Worm (Caenorhabditis elegans) whole organism, L4/young adult: ENCODE results near the gene K07E3.4.

Experiments used
- W03F9.2 ChIP-seq: fragments of 150-350 bp; optimal IDR thresholded peaks from 2 replicates; lab custom pipeline; 2014; ENCODE audit warnings: missing biosample characterization, missing genetic modification characterization
- dao-5 ChIP-seq: sonication (generic microtip); optimal IDR thresholded peaks from 2 replicates; lab custom pipeline; 2016; ENCODE audit warnings: missing genotype, missing genetic modification characterization, moderate library complexity, missing compliant biosample characterization
- him-1 ChIP-seq: sonication (generic microtip); optimal IDR thresholded peaks from 2 replicates; lab custom pipeline; 2016; ENCODE audit warnings: missing genotype, missing genetic modification reagents, missing genetic modification characterization, missing compliant biosample characterization

Gene K07E3.4

DNA sequence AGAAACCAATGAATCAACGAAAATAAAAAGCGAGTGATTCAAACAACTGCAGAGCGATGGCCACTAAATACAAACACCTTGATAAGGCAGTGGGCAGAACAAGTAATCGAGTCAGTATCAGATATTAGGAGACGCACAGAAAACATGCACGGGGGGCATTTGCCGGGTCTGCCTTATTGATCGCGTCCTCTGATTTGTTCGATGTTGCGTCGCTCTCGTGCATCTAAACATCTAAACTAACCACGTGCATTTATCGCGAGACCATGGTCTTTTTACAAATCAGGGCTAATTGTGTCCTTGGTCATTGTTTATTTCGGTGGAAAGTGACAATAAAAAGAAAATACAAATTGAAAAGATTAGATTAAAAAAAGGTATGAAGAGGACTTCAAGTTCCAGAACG, at the start of gene K07E3.4:
Gene K07E3.4 (minus strand): TSS at position 100 of the 400 bp plus-strand sequence.
- TF ChIP-seq dao-5 (tag; lab: Kevin White, UChicago) (no peak), W03F9.2 (tag; lab: Kevin White, UChicago) (no peak), him-1 (tag; lab: Kevin White, UChicago) (no peak)

DNA sequence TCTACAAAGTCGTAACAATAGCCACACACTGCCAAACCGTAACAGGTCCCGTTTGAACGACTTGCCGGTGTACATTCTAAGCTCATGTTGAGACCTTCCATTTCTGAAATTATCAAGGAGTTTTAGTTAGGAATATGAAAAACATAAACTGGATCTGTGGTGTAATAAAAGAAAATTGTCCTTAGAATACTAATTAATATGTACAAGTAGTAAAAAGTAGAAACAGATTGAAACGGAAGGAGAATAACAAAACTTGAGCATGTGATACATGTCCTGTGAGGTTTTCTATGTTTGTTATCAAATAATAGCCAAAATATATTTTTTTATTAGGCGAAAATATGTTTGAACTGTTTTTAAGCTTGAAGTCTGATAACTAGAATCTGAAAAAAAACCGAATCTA, 45.7 kb upstream of the K07E3.4 start, which contains the start of gene frpr-1:
Gene frpr-1 (minus strand): TSS at position 101 of the 400 bp plus-strand sequence.
- no peak for TF ChIP-seq W03F9.2 (tag; lab: Kevin White, UChicago)
- no peak for TF ChIP-seq him-1 (tag; lab: Kevin White, UChicago)
- no peak for TF ChIP-seq dao-5 (tag; lab: Kevin White, UChicago)

DNA sequence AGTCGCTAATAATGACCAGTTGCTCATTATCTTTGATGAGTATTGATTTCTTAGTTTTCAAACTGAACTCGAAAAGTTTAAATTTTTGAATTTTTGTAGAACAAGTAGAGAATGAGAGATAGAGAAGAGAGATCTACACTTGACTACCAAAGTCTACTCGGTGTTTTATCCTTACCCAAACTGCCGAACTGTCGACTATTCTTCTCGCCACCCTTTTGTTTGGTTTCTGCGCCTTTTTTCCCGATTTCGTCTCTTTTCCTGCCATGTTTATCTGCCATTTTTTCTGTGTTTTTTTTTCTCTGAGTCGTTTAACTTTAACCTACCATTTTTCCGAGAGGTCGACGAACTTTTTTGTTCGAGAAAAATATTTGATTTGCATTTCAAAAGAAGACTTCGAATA, 39.4 kb upstream of the K07E3.4 start, which contains the start of gene C02B8.12:
Gene C02B8.12 (minus strand): TSS at position 175 of the 400 bp plus-strand sequence.
- TF ChIP-seq him-1 (tag; lab: Kevin White, UChicago): no peak
- no peak for TF ChIP-seq dao-5 (tag; lab: Kevin White, UChicago)
- no peak for TF ChIP-seq W03F9.2 (tag; lab: Kevin White, UChicago)

DNA sequence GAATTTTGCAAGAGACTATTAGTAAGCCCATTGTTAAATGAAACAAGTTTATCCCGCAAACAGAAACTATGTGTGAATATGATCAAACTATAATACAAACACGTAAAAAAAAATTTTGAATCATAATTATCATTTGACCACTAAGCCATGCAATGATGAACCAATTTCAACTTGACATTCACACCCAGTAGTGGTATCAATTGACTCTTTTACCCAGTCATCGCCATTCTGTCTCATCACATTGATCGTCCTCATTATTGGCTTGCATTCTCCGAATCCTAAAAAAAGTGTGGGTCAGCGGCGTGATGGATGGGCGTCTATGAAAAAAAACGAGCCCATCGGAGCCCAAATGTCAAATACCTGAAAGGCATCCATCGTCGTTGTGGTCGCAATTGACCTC, 36.5 kb upstream of the K07E3.4 start:
- TF ChIP-seq dao-5 (tag; lab: Kevin White, UChicago) (no peak), him-1 (tag; lab: Kevin White, UChicago) (no peak), W03F9.2 (tag; lab: Kevin White, UChicago) (no peak)

DNA sequence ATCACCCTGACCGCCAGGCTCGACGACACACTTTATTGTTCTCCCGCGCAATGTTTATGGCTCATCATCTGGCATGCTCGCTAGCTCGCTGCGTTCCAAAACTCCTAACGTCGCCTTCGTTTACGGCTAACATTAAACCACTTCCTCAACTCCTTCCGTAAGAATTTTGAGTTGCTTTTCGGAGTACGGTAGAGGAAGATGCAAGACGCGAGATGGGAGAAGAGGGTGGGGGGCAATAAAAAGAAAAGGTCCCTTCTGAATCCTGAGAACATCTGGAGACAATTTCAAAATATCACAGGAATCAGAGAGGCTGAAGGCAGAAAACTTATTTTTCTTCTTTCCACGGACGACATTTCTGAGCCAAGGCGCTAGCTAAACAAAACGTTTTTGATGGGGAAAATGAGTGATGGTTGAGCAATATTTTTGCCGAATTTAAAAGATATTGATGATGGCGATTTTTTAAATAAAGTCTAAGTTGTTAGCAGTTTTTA, 34.1 kb upstream of the K07E3.4 start:
- TF ChIP-seq dao-5 (tag; lab: Kevin White, UChicago) (no peak), him-1 (tag; lab: Kevin White, UChicago) (no peak), W03F9.2 (tag; lab: Kevin White, UChicago) (no peak)

DNA sequence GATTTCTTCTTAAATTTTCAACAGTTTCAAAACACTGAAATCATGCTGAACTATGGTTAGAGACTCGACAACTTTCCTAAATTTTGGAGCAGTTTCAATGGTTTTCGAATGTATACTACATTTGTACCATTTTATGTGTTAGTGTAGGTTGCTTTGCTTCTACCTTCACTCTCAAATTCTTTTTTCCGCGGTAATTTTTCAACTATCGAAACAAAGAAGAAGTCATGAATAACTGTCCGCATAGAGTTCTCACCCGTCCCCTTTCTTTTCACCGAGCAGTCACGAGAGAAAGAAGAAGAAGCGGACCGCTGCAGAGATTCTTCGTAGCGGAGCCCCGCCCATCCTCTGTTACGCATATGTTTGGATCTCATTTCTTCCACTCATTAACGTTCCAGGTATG, 32.3 kb upstream of the K07E3.4 start, which contains the start of gene hlh-8:
Gene hlh-8 (plus strand): TSS at position 301 of the 400 bp plus-strand sequence.
- TF ChIP-seq him-1 (tag; lab: Kevin White, UChicago) (no peak), W03F9.2 (tag; lab: Kevin White, UChicago) (no peak), dao-5 (tag; lab: Kevin White, UChicago) (no peak)

DNA sequence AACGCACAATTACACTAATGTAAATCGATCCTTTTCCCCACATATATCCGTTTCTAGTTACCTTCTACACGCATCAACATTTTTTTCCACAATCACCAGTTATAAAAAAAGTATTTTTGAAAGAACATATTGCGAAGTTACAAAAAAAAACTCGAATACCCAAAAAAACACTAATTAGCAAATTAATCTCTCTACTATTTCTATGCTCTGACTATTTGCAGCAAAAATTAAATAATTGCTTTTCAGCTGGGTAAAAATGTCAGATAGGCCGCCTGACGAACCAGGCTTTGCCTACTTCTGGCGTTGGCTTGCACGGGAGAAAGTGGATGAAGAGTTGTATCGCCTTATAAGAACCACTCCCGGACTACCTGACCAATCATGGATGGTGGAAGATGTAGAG, 26.4 kb upstream of the K07E3.4 start, which contains the start of gene K07E3.1:
Gene K07E3.1 (plus strand): TSS at position 247 of the 400 bp plus-strand sequence.
- no peak for TF ChIP-seq W03F9.2 (tag; lab: Kevin White, UChicago)
- no peak for TF ChIP-seq him-1 (tag; lab: Kevin White, UChicago)
- no peak for TF ChIP-seq dao-5 (tag; lab: Kevin White, UChicago)

DNA sequence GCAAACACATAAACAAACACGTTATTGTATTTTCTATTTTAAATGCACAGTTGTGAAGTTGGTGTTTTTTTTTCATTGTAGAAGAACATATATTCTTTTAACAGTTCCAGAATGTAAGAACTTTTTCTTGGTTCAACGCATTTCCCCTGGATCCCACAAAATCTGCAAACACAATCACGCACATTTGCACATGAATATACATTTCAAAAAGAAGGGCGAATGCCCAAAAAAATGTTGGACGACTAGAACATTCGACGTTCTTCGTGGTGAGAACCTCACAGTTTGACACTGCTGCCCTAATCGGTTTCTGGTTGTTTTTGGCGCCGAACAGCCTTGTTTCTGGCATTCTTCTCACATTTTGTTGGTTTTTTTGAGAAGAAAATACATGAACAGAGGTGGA, 25.7 kb upstream of the K07E3.4 start:
- TF ChIP-seq dao-5 (tag; lab: Kevin White, UChicago) (no peak), W03F9.2 (tag; lab: Kevin White, UChicago) (peak; percentile 24)

DNA sequence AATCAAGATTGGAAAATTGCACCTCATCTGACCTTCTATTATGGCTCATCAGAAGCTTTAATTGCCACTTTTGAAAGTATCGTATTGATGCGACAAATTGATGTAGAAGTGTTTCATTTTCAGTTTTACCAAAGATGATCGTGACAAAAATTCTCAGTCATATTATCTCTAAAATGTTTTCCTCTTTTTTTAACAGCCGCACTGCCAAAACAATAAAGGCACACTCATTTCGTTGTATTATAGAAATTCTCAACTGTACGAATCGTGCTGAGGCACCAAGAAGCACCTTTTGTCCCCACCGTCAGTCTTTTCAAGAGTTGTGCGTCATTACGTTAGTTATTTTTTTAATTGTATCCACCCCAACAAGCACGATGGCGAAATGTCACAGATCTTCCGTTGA, 24.1 kb upstream of the K07E3.4 start, which contains the start of gene K07E3.9:
Gene K07E3.9 (plus strand): TSS at position 301 of the 400 bp plus-strand sequence.
- TF ChIP-seq him-1 (tag; lab: Kevin White, UChicago) (no peak), dao-5 (tag; lab: Kevin White, UChicago) (no peak), W03F9.2 (tag; lab: Kevin White, UChicago) (no peak)

DNA sequence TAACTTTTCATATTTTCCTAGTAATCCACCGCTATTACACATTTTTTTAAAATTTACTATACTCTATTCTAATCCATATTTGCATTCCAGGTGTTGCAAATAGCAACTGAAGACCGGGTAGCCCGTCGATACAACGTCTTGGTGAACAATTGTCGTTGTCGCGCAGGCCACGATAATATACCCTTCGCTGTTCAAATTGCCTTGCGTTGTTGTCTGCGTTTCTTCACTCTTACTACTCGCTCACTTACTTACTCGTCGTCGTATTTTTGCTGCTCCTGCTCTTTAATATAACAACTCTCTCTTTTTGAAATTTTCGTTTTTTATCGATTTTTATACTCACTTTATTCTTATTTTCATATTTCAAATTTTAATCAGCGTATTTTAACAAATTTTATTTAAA, 20.1 kb upstream of the K07E3.4 start, which contains the start of gene K07E3.2:
Gene K07E3.2 (plus strand): TSS at position 400 of the 400 bp plus-strand sequence.
- no peak for TF ChIP-seq dao-5 (tag; lab: Kevin White, UChicago)
- TF ChIP-seq him-1 (tag; lab: Kevin White, UChicago): no peak
- TF ChIP-seq W03F9.2 (tag; lab: Kevin White, UChicago): no peak

DNA sequence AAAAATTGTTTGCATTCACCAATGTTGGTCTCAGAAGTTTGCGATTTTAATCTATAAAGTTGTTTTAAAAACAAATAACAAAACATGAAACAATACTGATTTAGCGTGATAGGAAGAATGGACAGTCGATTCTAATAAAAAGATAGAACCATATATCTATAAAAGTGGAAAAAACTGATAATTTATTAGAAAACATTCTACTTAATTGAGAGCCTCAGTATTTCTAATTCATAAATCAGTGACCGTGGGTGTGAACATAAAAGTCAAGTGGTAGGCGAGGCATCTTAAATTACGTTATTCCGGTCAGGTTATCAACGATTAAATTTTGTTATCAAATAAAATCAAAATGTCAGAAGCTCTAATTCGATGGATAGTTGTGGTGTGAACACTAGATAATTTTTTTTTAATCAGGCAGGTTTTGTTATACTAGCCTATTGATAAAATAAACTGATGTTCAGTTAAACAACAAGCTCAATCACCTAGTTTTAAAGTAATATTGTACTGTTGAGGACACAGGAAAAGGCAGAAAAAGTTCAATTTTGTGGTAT, 15.1 kb upstream of the K07E3.4 start, which contains the start of gene catp-5:
Gene catp-5 (minus strand): TSS at position 51 of the 548 bp plus-strand sequence.
- TF ChIP-seq him-1 (tag; lab: Kevin White, UChicago) (no peak), dao-5 (tag; lab: Kevin White, UChicago) (no peak), W03F9.2 (tag; lab: Kevin White, UChicago) (no peak)

DNA sequence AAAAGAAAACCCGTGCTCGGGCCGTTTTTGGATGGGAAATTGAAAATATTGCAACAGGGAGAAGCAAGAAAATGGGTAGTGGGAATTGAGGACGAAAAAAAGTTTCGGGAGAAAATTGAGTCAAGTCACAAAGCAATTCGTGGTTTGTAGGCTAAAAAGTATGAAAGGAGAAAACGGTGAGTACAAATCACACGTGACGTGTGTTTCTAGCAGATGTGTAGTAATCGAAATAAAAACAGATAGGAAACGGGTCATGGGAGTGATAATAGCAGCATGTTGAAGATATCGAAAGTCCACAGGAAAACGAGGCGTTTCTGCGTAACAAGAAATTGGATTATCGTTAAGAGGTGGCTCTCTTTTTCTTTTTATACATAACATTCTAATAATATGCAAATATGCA, 6.1 kb upstream of the K07E3.4 start:
- TF ChIP-seq W03F9.2 (tag; lab: Kevin White, UChicago) (no peak), dao-5 (tag; lab: Kevin White, UChicago) (no peak), him-1 (tag; lab: Kevin White, UChicago) (no peak)

DNA sequence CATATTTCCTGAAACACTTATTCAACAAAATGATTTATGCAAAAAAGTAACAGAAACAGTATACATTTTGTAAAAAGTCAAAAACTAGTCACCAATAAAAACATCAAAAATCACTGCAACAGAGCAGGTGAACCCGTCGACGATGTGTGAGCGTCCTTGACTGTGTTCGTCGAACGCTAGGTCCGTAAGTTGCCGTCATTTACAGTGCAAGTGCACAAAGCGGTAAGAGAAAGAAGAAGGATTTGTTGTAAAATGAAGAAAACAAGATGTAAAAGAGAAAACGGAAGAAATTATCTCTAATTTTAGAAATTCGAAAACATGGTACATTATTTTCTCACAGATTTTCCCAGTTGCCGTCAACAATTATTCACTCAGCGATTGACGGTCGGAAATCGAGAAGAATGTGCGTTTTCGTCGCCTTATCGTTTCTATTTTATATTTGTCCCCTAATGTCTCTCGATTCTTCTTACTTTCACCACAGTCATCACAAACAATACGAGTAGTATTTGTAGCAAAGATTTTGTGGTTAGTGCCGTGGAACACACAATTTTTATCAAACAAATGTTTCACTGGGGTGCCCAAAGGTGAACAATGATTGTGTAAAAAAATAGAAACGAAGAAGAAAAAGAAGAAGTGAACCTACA, 5.6 kb upstream of the K07E3.4 start:
- TF ChIP-seq W03F9.2 (tag; lab: Kevin White, UChicago) (no peak), him-1 (tag; lab: Kevin White, UChicago) (no peak), dao-5 (tag; lab: Kevin White, UChicago) (no peak)
